Fruit fly (Drosophila melanogaster): ENCODE results near the gene Tom20.

The Tom20 gene

dm6 chr3L:20006269-20007265 is 6.1 kb downstream of the Tom20 start:
- TF ChIP-seq fkh (GFP tag; optimal IDR thresholded peaks at IDR 0.05) (peak; percentile 87), CG8319 (GFP tag; optimal IDR thresholded peaks at IDR 0.05) (no peak)

dm6 chr3L:20027735-20028134 is 27.3 kb downstream of the Tom20 start, which contains the start of gene CG14183:
Gene CG14183, minus strand, starts transcription at chr3L:20027835.
- TF ChIP-seq CG3919 (GFP tag; optimal IDR thresholded peaks at IDR 0.05), result no peak
- no peak for TF ChIP-seq dac (GFP tag; optimal IDR thresholded peaks at IDR 0.05)
- no peak for TF ChIP-seq CG10631 (GFP tag; optimal IDR thresholded peaks at IDR 0.05)
- TF ChIP-seq pdm3 (GFP tag; optimal IDR thresholded peaks at IDR 0.05), result no peak
- no peak for TF ChIP-seq spab (GFP tag; optimal IDR thresholded peaks at IDR 0.05)
- no peak for TF ChIP-seq salr (GFP tag; optimal IDR thresholded peaks at IDR 0.05)
- no peak for TF ChIP-seq Sox15 (GFP tag; optimal IDR thresholded peaks at IDR 0.05)

dm6 chr3L:20028753-20029152 is 28.3 kb downstream of the Tom20 start, which contains the start of gene Lamtor1:
Gene Lamtor1, minus strand, starts transcription at chr3L:20029020.
- TF ChIP-seq Eip78C (GFP tag), result no peak
- no peak for TF ChIP-seq CG6163 (GFP tag; IDR thresholded peaks at IDR 0.05)
- no peak for TF ChIP-seq spab (GFP tag; optimal IDR thresholded peaks at IDR 0.05)

- TF ChIP-seq CG7368 (GFP tag; optimal IDR thresholded peaks at IDR 0.05), result no peak
- no peak for TF ChIP-seq esn (GFP tag; optimal IDR thresholded peaks at IDR 0.05)
- TF ChIP-seq net (GFP tag; optimal IDR thresholded peaks at IDR 0.05), result no peak
- TF ChIP-seq vri (GFP tag; optimal IDR thresholded peaks at IDR 0.05), result no peak
- TF ChIP-seq CG11294 (GFP tag; IDR thresholded peaks at IDR 0.05), result no peak
- TF ChIP-seq Hr4 (GFP tag; optimal IDR thresholded peaks at IDR 0.05), result no peak
- no peak for TF ChIP-seq CG6792 (GFP tag; optimal IDR thresholded peaks at IDR 0.05)
- TF ChIP-seq Smox (GFP tag; optimal IDR thresholded peaks at IDR 0.05), result no peak
- no peak for TF ChIP-seq achi (GFP tag; optimal IDR thresholded peaks at IDR 0.05)
- TF ChIP-seq Hr38 (GFP tag; optimal IDR thresholded peaks at IDR 0.05), result no peak
- TF ChIP-seq topi (GFP tag; optimal IDR thresholded peaks at IDR 0.05), result no peak
- TF ChIP-seq Ets21C (GFP tag; optimal IDR thresholded peaks at IDR 0.05), result no peak
These were observed 36.2 kb downstream of the Tom20 start for dm6 chr3L:20036610-20037009.
